Worm (Caenorhabditis elegans): Measurements from ENCODE around the gene dec-7.

Gene dec-7

DNA sequence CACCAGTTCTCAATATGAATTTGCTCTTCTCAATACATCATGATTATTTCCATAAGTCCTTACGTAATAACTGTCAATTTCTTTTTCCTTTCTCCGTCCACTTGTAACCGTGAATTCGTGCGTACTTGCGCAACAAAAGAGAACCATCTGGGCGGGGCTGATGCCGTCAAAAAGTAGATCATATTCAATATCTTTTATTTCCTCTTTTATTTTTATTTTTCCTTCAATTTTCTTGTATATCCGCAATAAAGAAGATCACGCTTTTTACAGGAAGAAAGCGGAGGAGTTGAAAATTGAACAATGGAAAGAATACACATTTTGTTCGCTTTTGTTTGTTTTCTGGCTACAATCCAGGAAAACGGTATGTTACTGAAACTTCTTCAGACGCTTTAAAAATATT lies 39.3 kb upstream of the dec-7 start, which contains the start of gene mam-7:
Gene mam-7 (plus strand): TSS at position 301 of the 400 bp plus-strand sequence.
- TF ChIP-seq npax-4 (tag; optimal IDR thresholded peaks at IDR 0.05): no peak
- no peak for TF ChIP-seq hlh-8 (tag; optimal IDR thresholded peaks at IDR 0.05)
- TF ChIP-seq C08G9.2 (tag; optimal IDR thresholded peaks at IDR 0.05): no peak
- no peak for TF ChIP-seq ama-1 (optimal IDR thresholded peaks at IDR 0.05)
- no peak for TF ChIP-seq ceh-6 (GFP tag; optimal IDR thresholded peaks at IDR 0.05)
- TF ChIP-seq pat-9 (tag; optimal IDR thresholded peaks at IDR 0.05): no peak
- no peak for TF ChIP-seq Y22D7AL.16 (tag; optimal IDR thresholded peaks at IDR 0.05)
- TF ChIP-seq rnt-1 (tag; optimal IDR thresholded peaks at IDR 0.05): no peak
- no peak for TF ChIP-seq pha-4 (tag; optimal IDR thresholded peaks at IDR 0.05)
- TF ChIP-seq eyg-1 (tag; optimal IDR thresholded peaks at IDR 0.05): no peak
- no peak for TF ChIP-seq che-1 (tag; optimal IDR thresholded peaks at IDR 0.05)
- no peak for TF ChIP-seq ceh-30 (tag; optimal IDR thresholded peaks at IDR 0.05)
- TF ChIP-seq pha-2 (tag; optimal IDR thresholded peaks at IDR 0.05): no peak
- TF ChIP-seq fax-1 (tag; optimal IDR thresholded peaks at IDR 0.05): no peak
- TF ChIP-seq pax-1 (tag; optimal IDR thresholded peaks at IDR 0.05): no peak
- no peak for TF ChIP-seq pag-3 (tag; optimal IDR thresholded peaks at IDR 0.05; ENCODE audit: borderline replicate concordance)
- no peak for TF ChIP-seq sox-2 (GFP tag; IDR thresholded peaks at IDR 0.05)

- TF ChIP-seq unc-42 (tag; optimal IDR thresholded peaks at IDR 0.05): no peak
- no peak for TF ChIP-seq ceh-6 (GFP tag; optimal IDR thresholded peaks at IDR 0.05)
- TF ChIP-seq rnt-1 (tag; optimal IDR thresholded peaks at IDR 0.05): no peak
- TF ChIP-seq ahr-1 (tag; optimal IDR thresholded peaks at IDR 0.05): no peak
- TF ChIP-seq ceh-45 (GFP tag; IDR thresholded peaks at IDR 0.05): no peak
- no peak for TF ChIP-seq dve-1 (tag; optimal IDR thresholded peaks at IDR 0.05)
- no peak for TF ChIP-seq nfya-1 (tag; optimal IDR thresholded peaks at IDR 0.05)
- no peak for TF ChIP-seq ceh-19 (GFP tag; optimal IDR thresholded peaks at IDR 0.05)
- TF ChIP-seq pqm-1 (tag; optimal IDR thresholded peaks at IDR 0.05): no peak
- TF ChIP-seq ceh-31 (tag; optimal IDR thresholded peaks at IDR 0.05): no peak
- TF ChIP-seq C38D4.7 (GFP tag; optimal IDR thresholded peaks at IDR 0.05): no peak
- no peak for TF ChIP-seq elt-2 (tag; optimal IDR thresholded peaks at IDR 0.05)
- no peak for TF ChIP-seq pag-3 (tag; optimal IDR thresholded peaks at IDR 0.05; ENCODE audit: borderline replicate concordance)
- TF ChIP-seq hlh-13 (GFP tag; optimal IDR thresholded peaks at IDR 0.05): no peak
- no peak for TF ChIP-seq ceh-2 (tag; optimal IDR thresholded peaks at IDR 0.05)
- no peak for TF ChIP-seq ceh-48 (tag; optimal IDR thresholded peaks at IDR 0.05)
- no peak for TF ChIP-seq ztf-16 (tag; optimal IDR thresholded peaks at IDR 0.05)
- TF ChIP-seq ceh-30 (tag; optimal IDR thresholded peaks at IDR 0.05): no peak
These were observed 32.5 kb upstream of the dec-7 start for ce11 chrIII:9899720-9900119.

ce11 chrIII:9903694-9904292 lies 28.4 kb upstream of the dec-7 start:
- no peak for TF ChIP-seq ceh-34 (tag; optimal IDR thresholded peaks at IDR 0.05)
- no peak for TF ChIP-seq unc-3 (GFP tag; conservative IDR thresholded peaks at IDR 0.05)
- no peak for TF ChIP-seq unc-3 (tag; optimal IDR thresholded peaks at IDR 0.05)
- TF ChIP-seq lim-6 (tag; optimal IDR thresholded peaks at IDR 0.05): no peak

- TF ChIP-seq unc-42 (tag; optimal IDR thresholded peaks at IDR 0.05) (peak; percentile 85), Y22D7AL.16 (tag; optimal IDR thresholded peaks at IDR 0.05) (no peak), ceh-18 (tag; optimal IDR thresholded peaks at IDR 0.05) (peak; percentile 23), C08G9.2 (tag; optimal IDR thresholded peaks at IDR 0.05) (peak; percentile 10)
These were observed 26.9 kb upstream of the dec-7 start for ce11 chrIII:9905307-9905706.

ce11 chrIII:9907574-9907973 lies 24.6 kb upstream of the dec-7 start:
- TF ChIP-seq ceh-2 (tag; optimal IDR thresholded peaks at IDR 0.05): no peak
- no peak for TF ChIP-seq tbx-2 (tag; optimal IDR thresholded peaks at IDR 0.05)
- TF ChIP-seq pros-1 (tag; optimal IDR thresholded peaks at IDR 0.05): no peak

Data from whole organism, late embryonic.